Worm (Caenorhabditis elegans) whole organism, L4/young adult: ENCODE results near the gene lido-1.

Experiments used
- dao-5 ChIP-seq: sonication (generic microtip); optimal IDR thresholded peaks from 2 replicates; lab custom pipeline; 2016; ENCODE audit warnings: missing genotype, missing genetic modification characterization, moderate library complexity, missing compliant biosample characterization
- him-1 ChIP-seq: sonication (generic microtip); optimal IDR thresholded peaks from 2 replicates; lab custom pipeline; 2016; ENCODE audit warnings: missing genotype, missing genetic modification reagents, missing genetic modification characterization, missing compliant biosample characterization

- TF ChIP-seq dao-5 (no peak), him-1 (tag; lab: Kevin White, UChicago) (no peak)
These were observed 34.2 kb downstream of the lido-1 start for ce11 chrX:17062165-17062564.
